Fruit fly (Drosophila melanogaster) whole organism, embryonic: ENCODE data around the gene Gr93d.

Experiments used
- CG10543 ChIP-seq: fragments of 200-800 bp; sonication (Bioruptor generic); optimal IDR thresholded peaks from 3 replicates; lab custom pipeline; 2017; ENCODE audit warnings: missing biosample characterization, mild to moderate bottlenecking, missing genetic modification characterization, moderate library complexity
- CG11093 ChIP-seq: fragments of 200-800 bp; sonication (Bioruptor generic); IDR thresholded peaks from 3 replicates; pipeline ENCODE4 v1.3.6; 2022; ENCODE audit warnings: missing biosample characterization, missing genetic modification characterization
- CG11398 ChIP-seq: fragments of 200-800 bp; sonication (Bioruptor generic); optimal IDR thresholded peaks from 2 replicates; lab custom pipeline; 2016; ENCODE audit warnings: missing biosample characterization, missing genetic modification characterization
- CG13296 ChIP-seq: fragments of 200-800 bp; sonication (Bioruptor generic); optimal IDR thresholded peaks from 3 replicates; lab custom pipeline; 2018; ENCODE audit warnings: missing biosample characterization, mild to moderate bottlenecking, missing genetic modification characterization
- CG15514 ChIP-seq: fragments of 200-800 bp; sonication (Bioruptor generic); optimal IDR thresholded peaks from 3 replicates; lab custom pipeline; 2017; ENCODE audit warnings: missing biosample characterization, missing genetic modification characterization, mild to moderate bottlenecking, moderate library complexity, missing genetic modification reagents
- CG17328 ChIP-seq: fragments of 200-800 bp; sonication (Bioruptor generic); IDR thresholded peaks from 2 replicates; pipeline ENCODE4 v1.3.6; 2022; ENCODE audit warnings: missing biosample characterization, missing genetic modification characterization
- CG17361 ChIP-seq: fragments of 200-800 bp; sonication (Bioruptor generic); IDR thresholded peaks from 3 replicates; pipeline ENCODE4 v1.3.6; 2022; ENCODE audit warnings: missing biosample characterization, missing genetic modification characterization
- CG1832 ChIP-seq: fragments of 200-800 bp; sonication (Bioruptor generic); optimal IDR thresholded peaks from 2 replicates; lab custom pipeline; 2017; ENCODE audit warnings: missing biosample characterization, mild to moderate bottlenecking, missing genetic modification characterization, inconsistent platforms
- CG2116 ChIP-seq: fragments of 200-800 bp; sonication (Bioruptor generic); optimal IDR thresholded peaks from 3 replicates; lab custom pipeline; 2018; ENCODE audit warnings: missing biosample characterization, mild to moderate bottlenecking, missing genetic modification characterization
- CG2889 ChIP-seq: fragments of 200-800 bp; sonication (Bioruptor generic); IDR thresholded peaks from 3 replicates; pipeline ENCODE4 v1.3.6; 2022; ENCODE audit warnings: missing biosample characterization, missing genetic modification characterization
- CG3163 ChIP-seq: fragments of 200-800 bp; sonication (Bioruptor generic); optimal IDR thresholded peaks from 3 replicates; lab custom pipeline; 2016; ENCODE audit warnings: missing biosample characterization, missing genetic modification characterization
- CG32772 ChIP-seq: fragments of 200-800 bp; sonication (Bioruptor generic); IDR thresholded peaks from 2 replicates; pipeline ENCODE4 v1.3.6; 2022; ENCODE audit warnings: missing biosample characterization, missing genetic modification characterization
- CG34224 ChIP-seq: fragments of 200-800 bp; sonication (Bioruptor generic); IDR thresholded peaks from 3 replicates; pipeline ENCODE4 v1.3.6; 2022; ENCODE audit warnings: missing biosample characterization, missing genetic modification characterization; ENCODE audit not compliant: partially characterized antibody
- CG4328 ChIP-seq: fragments of 200-800 bp; sonication (Bioruptor generic); optimal IDR thresholded peaks from 3 replicates; lab custom pipeline; 2017; ENCODE audit warnings: missing biosample characterization, missing genetic modification reagents, missing genetic modification characterization
- CG4854 ChIP-seq: fragments of 200-800 bp; sonication (Bioruptor generic); optimal IDR thresholded peaks from 2 replicates; lab custom pipeline; 2016; ENCODE audit warnings: missing biosample characterization, missing genetic modification characterization, inconsistent platforms
- CG6175 ChIP-seq: fragments of 200-800 bp; sonication (Bioruptor generic); IDR thresholded peaks from 3 replicates; pipeline ENCODE4 v1.3.6; 2022; ENCODE audit warnings: missing biosample characterization, missing genetic modification characterization
- CG7357 ChIP-seq: fragments of 200-800 bp; sonication (Bioruptor generic); IDR thresholded peaks from 3 replicates; pipeline ENCODE4 v1.3.6; 2022; ENCODE audit warnings: missing biosample characterization, missing genetic modification characterization
- CG7987 ChIP-seq: fragments of 200-800 bp; sonication (Bioruptor generic); optimal IDR thresholded peaks from 2 replicates; lab custom pipeline; 2018; ENCODE audit warnings: missing biosample characterization, mild to moderate bottlenecking, missing genetic modification characterization, moderate library complexity
- CG8359 ChIP-seq: fragments of 200-800 bp; sonication (Bioruptor generic); optimal IDR thresholded peaks from 2 replicates; lab custom pipeline; 2017; ENCODE audit warnings: missing biosample characterization, mild to moderate bottlenecking, missing genetic modification characterization, borderline replicate concordance
- CG8924 ChIP-seq: fragments of 200-800 bp; optimal IDR thresholded peaks from 3 replicates; lab custom pipeline; 2019; ENCODE audit warnings: missing biosample characterization, mild to moderate bottlenecking, missing genetic modification characterization, moderate library complexity
- CG8944 ChIP-seq: fragments of 200-800 bp; sonication (Bioruptor generic); optimal IDR thresholded peaks from 3 replicates; lab custom pipeline; 2016; ENCODE audit warnings: missing biosample characterization, missing genetic modification characterization
- CG9609 ChIP-seq: fragments of 200-800 bp; sonication (Bioruptor generic); optimal IDR thresholded peaks from 3 replicates; lab custom pipeline; 2016; ENCODE audit warnings: missing biosample characterization, missing genetic modification characterization
- CG9727 ChIP-seq: fragments of 200-800 bp; sonication (Bioruptor generic); optimal IDR thresholded peaks from 3 replicates; lab custom pipeline; 2017; ENCODE audit warnings: missing biosample characterization, mild to moderate bottlenecking, missing genetic modification characterization
- CG9876 ChIP-seq: fragments of 200-800 bp; sonication (Bioruptor generic); optimal IDR thresholded peaks from 2 replicates; lab custom pipeline; 2016; ENCODE audit warnings: missing biosample characterization, missing genetic modification characterization
- CkIIα-i1 ChIP-seq: fragments of 200-800 bp; sonication (Bioruptor generic); IDR thresholded peaks from 2 replicates; pipeline ENCODE4 v1.3.6; 2022; ENCODE audit warnings: missing biosample characterization, missing genetic modification characterization
- D19B ChIP-seq: fragments of 200-800 bp; sonication (Bioruptor generic); optimal IDR thresholded peaks from 2 replicates; lab custom pipeline; 2017; ENCODE audit warnings: missing biosample characterization, mild to moderate bottlenecking, missing genetic modification characterization
- E2f2 ChIP-seq: fragments of 200-800 bp; sonication (Bioruptor generic); IDR thresholded peaks from 2 replicates; pipeline ENCODE4 v1.3.6; 2022; ENCODE audit warnings: missing biosample characterization, missing genetic modification characterization
- Fer3 ChIP-seq: fragments of 200-800 bp; sonication (Bioruptor generic); optimal IDR thresholded peaks from 2 replicates; lab custom pipeline; 2018; ENCODE audit warnings: missing biosample characterization, mild to moderate bottlenecking, missing genetic modification characterization, moderate library complexity
- HLH3B ChIP-seq: fragments of 200-800 bp; sonication (Bioruptor generic); IDR thresholded peaks from 2 replicates; pipeline ENCODE4 v1.3.6; 2022; ENCODE audit warnings: missing biosample characterization, missing genetic modification characterization
- Hey ChIP-seq: fragments of 200-800 bp; sonication (Bioruptor generic); optimal IDR thresholded peaks from 3 replicates; lab custom pipeline; 2018; ENCODE audit warnings: missing biosample characterization, mild to moderate bottlenecking, missing genetic modification characterization
- Hmx ChIP-seq: fragments of 200-800 bp; sonication (Bioruptor generic); optimal IDR thresholded peaks from 2 replicates; lab custom pipeline; 2016; ENCODE audit warnings: missing biosample characterization, missing genetic modification characterization
- Hsf ChIP-seq: fragments of 200-800 bp; sonication (Bioruptor generic); optimal IDR thresholded peaks from 3 replicates; lab custom pipeline; 2016; ENCODE audit warnings: missing biosample characterization, missing genetic modification characterization
- Med ChIP-seq: fragments of 200-800 bp; sonication (Bioruptor generic); peaks from one replicate; lab custom pipeline; 2016; ENCODE audit warnings: missing biosample characterization, missing genetic modification characterization, mild to moderate bottlenecking, inconsistent platforms, moderate library complexity
- Meics ChIP-seq: fragments of 200-800 bp; sonication (Bioruptor generic); optimal IDR thresholded peaks from 2 replicates; lab custom pipeline; 2017; ENCODE audit warnings: missing biosample characterization, mild to moderate bottlenecking, missing genetic modification characterization
- Nf-YC ChIP-seq: fragments of 200-800 bp; optimal IDR thresholded peaks from 3 replicates; lab custom pipeline; 2019; ENCODE audit warnings: missing biosample characterization, mild to moderate bottlenecking, missing genetic modification characterization, moderate library complexity
- al ChIP-seq: fragments of 200-800 bp; sonication (Bioruptor generic); IDR thresholded peaks from 2 replicates; pipeline ENCODE4 v1.3.6; 2022; ENCODE audit warnings: missing biosample characterization, missing genetic modification characterization
- cas ChIP-seq: fragments of 200-800 bp; sonication (Bioruptor generic); IDR thresholded peaks from 2 replicates; pipeline ENCODE4 v1.3.6; 2022; ENCODE audit warnings: missing biosample characterization, missing genetic modification characterization
- croc ChIP-seq: fragments of 200-800 bp; sonication (Bioruptor generic); conservative IDR thresholded peaks from 3 replicates; pipeline ENCODE4 v1.3.6; 2022; ENCODE audit warnings: missing biosample characterization, missing genetic modification characterization
- crol ChIP-seq: fragments of 200-800 bp; sonication (Bioruptor generic); IDR thresholded peaks from 2 replicates; pipeline ENCODE4 v1.3.6; 2022; ENCODE audit warnings: missing biosample characterization, missing genetic modification characterization
- ems ChIP-seq: fragments of 200-800 bp; sonication (Bioruptor generic); optimal IDR thresholded peaks from 3 replicates; lab custom pipeline; 2016; ENCODE audit warnings: missing biosample characterization, missing genetic modification characterization
- exex ChIP-seq: fragments of 200-800 bp; sonication (Bioruptor generic); optimal IDR thresholded peaks from 4 replicates; lab custom pipeline; 2018; ENCODE audit warnings: missing biosample characterization, mild to moderate bottlenecking, missing genetic modification characterization, moderate library complexity
- eyg ChIP-seq: fragments of 200-800 bp; sonication (Bioruptor generic); optimal IDR thresholded peaks from 3 replicates; lab custom pipeline; 2016; ENCODE audit warnings: missing biosample characterization, missing genetic modification characterization
- gcm2 ChIP-seq: fragments of 200-800 bp; sonication (Bioruptor generic); optimal IDR thresholded peaks from 2 replicates; lab custom pipeline; 2016; ENCODE audit warnings: missing biosample characterization, missing genetic modification characterization
- gem ChIP-seq: fragments of 200-800 bp; sonication (Bioruptor generic); optimal IDR thresholded peaks from 2 replicates; lab custom pipeline; 2019; ENCODE audit warnings: missing biosample characterization, mild to moderate bottlenecking, missing genetic modification characterization, moderate library complexity
- ind ChIP-seq: fragments of 200-800 bp; sonication (Bioruptor generic); optimal IDR thresholded peaks from 3 replicates; lab custom pipeline; 2016; ENCODE audit warnings: missing biosample characterization, missing genetic modification characterization
- org-1 ChIP-seq: fragments of 200-800 bp; sonication (Bioruptor generic); optimal IDR thresholded peaks from 2 replicates; lab custom pipeline; 2017; ENCODE audit warnings: missing biosample characterization, missing genetic modification characterization
- pb ChIP-seq: fragments of 200-800 bp; sonication (Bioruptor generic); optimal IDR thresholded peaks from 3 replicates; lab custom pipeline; 2016; ENCODE audit warnings: missing biosample characterization, missing genetic modification characterization
- psq ChIP-seq: fragments of 200-800 bp; sonication (Bioruptor generic); optimal IDR thresholded peaks from 2 replicates; lab custom pipeline; 2017; ENCODE audit warnings: missing biosample characterization, missing genetic modification characterization
- tna ChIP-seq: fragments of 200-800 bp; sonication (Bioruptor generic); IDR thresholded peaks from 2 replicates; pipeline ENCODE4 v1.3.6; 2022; ENCODE audit warnings: missing biosample characterization, missing genetic modification characterization; ENCODE audit not compliant: partially characterized antibody
- wdn ChIP-seq: fragments of 200-800 bp; sonication (Bioruptor generic); IDR thresholded peaks from 2 replicates; pipeline ENCODE4 v1.3.6; 2022; ENCODE audit warnings: missing biosample characterization, missing genetic modification characterization

Gene Gr93d

DNA sequence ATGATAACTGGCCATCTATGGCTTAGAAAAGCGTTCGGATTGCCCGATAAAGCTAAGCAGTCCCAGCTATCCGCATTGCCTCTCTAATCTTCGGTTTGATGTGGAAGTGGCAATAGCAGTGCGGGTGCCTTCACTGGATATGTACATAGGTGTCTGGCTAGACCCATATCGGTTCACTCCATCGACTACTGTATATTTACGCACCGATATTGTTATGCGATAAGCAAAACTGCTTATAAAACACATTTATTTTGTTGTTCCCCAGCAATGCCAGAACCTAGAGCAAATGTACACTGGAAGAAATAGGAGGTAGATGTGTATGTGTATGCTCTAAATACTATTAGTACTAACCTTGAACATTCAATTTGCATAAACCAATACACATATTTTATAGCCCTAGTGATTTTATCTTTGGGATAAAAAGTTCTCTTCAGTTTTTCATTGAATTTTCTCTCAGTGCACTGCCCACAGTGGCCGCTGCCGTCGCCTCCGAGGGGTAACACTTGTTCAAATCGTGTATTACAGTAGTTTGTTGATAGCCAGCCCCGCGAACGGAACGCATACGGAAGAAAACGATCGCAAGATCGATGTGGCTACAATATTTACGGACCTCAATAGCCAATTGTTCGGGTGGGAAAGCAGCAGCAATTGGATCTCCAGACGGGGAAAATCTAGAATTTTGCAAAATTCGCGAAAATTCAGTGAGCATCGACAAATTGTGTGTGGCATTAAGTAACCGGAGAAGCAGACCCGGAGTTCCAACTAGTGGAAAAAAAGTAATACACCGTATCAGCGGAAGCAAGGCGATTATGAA is 23.9 kb upstream of the Gr93d start, which contains the start of gene CG31431 (continued):
- TF ChIP-seq tna (no peak), croc (peak; percentile 94), CG8944 (GFP tag; lab: Kevin White, UChicago) (peak; percentile 98), CG9727 (GFP tag; lab: Kevin White, UChicago) (peak; percentile 97), CG9609 (GFP tag; lab: Kevin White, UChicago) (peak; percentile 97), D19B (GFP tag; lab: Kevin White, UChicago) (peak; percentile 97), CG34224 (GFP tag; lab: Robert Waterston, UW) (no peak), psq (GFP tag; lab: Kevin White, UChicago) (peak; percentile 90), CkIIα-i1 (peak; percentile 84), CG8359 (GFP tag; lab: Kevin White, UChicago) (peak; percentile 90), gem (peak; percentile 98), eyg (GFP tag; lab: Kevin White, UChicago) (peak; percentile 97), Meics (GFP tag; lab: Kevin White, UChicago) (peak; percentile 98), Med (peak; percentile 100), CG3163 (GFP tag; lab: Kevin White, UChicago) (peak; percentile 88), pb (GFP tag; lab: Kevin White, UChicago) (peak; percentile 95), CG4328 (GFP tag; lab: Kevin White, UChicago) (peak; percentile 95), Nf-YC (tag; lab: Kevin White, UChicago) (peak; percentile 82), ems (GFP tag; lab: Kevin White, UChicago) (peak; percentile 97), CG17328 (GFP tag; lab: Robert Waterston, UW) (peak; percentile 96), CG32772 (peak; percentile 97), CG1832 (no peak), E2f2 (GFP tag; lab: Robert Waterston, UW) (peak; percentile 81), HLH3B (peak; percentile 97), Hey (tag; lab: Kevin White, UChicago) (peak; percentile 89), ind (GFP tag; lab: Kevin White, UChicago) (peak; percentile 98), org-1 (GFP tag; lab: Kevin White, UChicago) (peak; percentile 98), CG11093 (GFP tag; lab: Robert Waterston, UW) (peak; percentile 94), CG17361 (GFP tag; lab: Robert Waterston, UW) (peak; percentile 97), CG13296 (GFP tag; lab: Kevin White, UChicago) (peak; percentile 98), CG2889 (GFP tag; lab: Robert Waterston, UW) (peak; percentile 94), Hmx (GFP tag; lab: Kevin White, UChicago) (peak; percentile 92), CG2116 (peak; percentile 75), CG8924 (peak; percentile 98), CG7987 (GFP tag; lab: Kevin White, UChicago) (peak; percentile 94), cas (GFP tag; lab: Robert Waterston, UW) (peak; percentile 96), crol (GFP tag; lab: Robert Waterston, UW) (peak; percentile 79), CG7357 (GFP tag; lab: Robert Waterston, UW) (peak; percentile 93), wdn (GFP tag; lab: Robert Waterston, UW) (peak; percentile 97), exex (tag; lab: Kevin White, UChicago) (peak; percentile 85), Fer3 (tag; lab: Kevin White, UChicago) (peak; percentile 98), gcm2 (GFP tag; lab: Kevin White, UChicago) (peak; percentile 89), Hsf (peak; percentile 97), CG11398 (GFP tag; lab: Kevin White, UChicago) (peak; percentile 96), CG10543 (GFP tag; lab: Kevin White, UChicago) (peak; percentile 97), CG4854 (GFP tag; lab: Kevin White, UChicago) (peak; percentile 96), CG6175 (GFP tag; lab: Robert Waterston, UW) (peak; percentile 97), CG15514 (GFP tag; lab: Kevin White, UChicago) (peak; percentile 93), al (GFP tag; lab: Robert Waterston, UW) (peak; percentile 96), CG9876 (GFP tag; lab: Kevin White, UChicago) (peak; percentile 94)
